Fruit fly (Drosophila melanogaster): ENCODE results near the gene cin.

cin gene

dm6 chrX:263728-264344, 8.4 kb downstream of the cin start, which contains the start of gene CG13377 (continued):
- TF ChIP-seq CG5180 (GFP tag; optimal IDR thresholded peaks at IDR 0.05) (no peak), luna (GFP tag; optimal IDR thresholded peaks at IDR 0.05) (no peak), vvl (GFP tag; IDR thresholded peaks at IDR 0.05) (0 out of 2 replicates have a peak, but pooled peaks have one; percentile 17), CG30020 (tag; optimal IDR thresholded peaks at IDR 0.05) (no peak), CG2199 (GFP tag; IDR thresholded peaks at IDR 0.05) (no peak), CG10274 (GFP tag; optimal IDR thresholded peaks at IDR 0.05) (no peak), CG3163 (GFP tag; optimal IDR thresholded peaks at IDR 0.05) (no peak), chif (GFP tag; optimal IDR thresholded peaks at IDR 0.05) (no peak), jumu (GFP tag; optimal IDR thresholded peaks at IDR 0.05) (no peak), aop (GFP tag; IDR thresholded peaks at IDR 0.05) (no peak), zen (tag; optimal IDR thresholded peaks at IDR 0.05) (no peak), C15 (GFP tag; IDR thresholded peaks at IDR 0.05) (no peak), Jarid2 (GFP tag; optimal IDR thresholded peaks at IDR 0.05) (no peak), Stat92E (GFP tag; optimal IDR thresholded peaks at IDR 0.05) (no peak), D (optimal IDR thresholded peaks at IDR 0.05) (no peak), D (GFP tag; optimal IDR thresholded peaks at IDR 0.05) (no peak), Doc2 (GFP tag; IDR thresholded peaks at IDR 0.05) (no peak), CG9215 (GFP tag; IDR thresholded peaks at IDR 0.05) (no peak), CG10431 (GFP tag; optimal IDR thresholded peaks at IDR 0.05) (no peak), Six4 (GFP tag; optimal IDR thresholded peaks at IDR 0.05) (peak; percentile 7), lov (optimal IDR thresholded peaks at IDR 0.05) (no peak), lov (GFP tag; IDR thresholded peaks at IDR 0.05) (no peak), jigr1 (GFP tag; IDR thresholded peaks at IDR 0.05) (no peak), fd96Cb (tag; optimal IDR thresholded peaks at IDR 0.05) (no peak), CG2889 (GFP tag; IDR thresholded peaks at IDR 0.05) (no peak), abd-A (tag; optimal IDR thresholded peaks at IDR 0.05) (peak; percentile 41), CG17359 (tag; optimal IDR thresholded peaks at IDR 0.05) (peak; percentile 42), sqz (GFP tag; optimal IDR thresholded peaks at IDR 0.05) (peak; percentile 25), CG12236 (GFP tag; optimal IDR thresholded peaks at IDR 0.05) (no peak), CG18764 (GFP tag; optimal IDR thresholded peaks at IDR 0.05) (no peak), lola (GFP tag; optimal IDR thresholded peaks at IDR 0.05) (no peak), ab (GFP tag; optimal IDR thresholded peaks at IDR 0.05) (no peak), Elba2 (GFP tag; optimal IDR thresholded peaks at IDR 0.05) (no peak), CG14441 (GFP tag; IDR thresholded peaks at IDR 0.05) (0 out of 2 replicates have a peak, but pooled peaks have one; percentile 39), crc (GFP tag; optimal IDR thresholded peaks at IDR 0.05) (no peak), slbo (GFP tag; IDR thresholded peaks at IDR 0.05) (peak; percentile 57), Camta (GFP tag; optimal IDR thresholded peaks at IDR 0.05) (no peak), dmrt99B (tag; optimal IDR thresholded peaks at IDR 0.05) (peak; percentile 29), CG6765 (GFP tag; optimal IDR thresholded peaks at IDR 0.05) (no peak), Neu2 (GFP tag; optimal IDR thresholded peaks at IDR 0.05; ENCODE audit: borderline replicate concordance) (no peak), crp (GFP tag; optimal IDR thresholded peaks at IDR 0.05) (no peak), Awh (GFP tag; IDR thresholded peaks at IDR 0.05) (no peak), CG18599 (GFP tag; optimal IDR thresholded peaks at IDR 0.05) (no peak), CG14710 (tag; optimal IDR thresholded peaks at IDR 0.05) (no peak), jing (GFP tag; optimal IDR thresholded peaks at IDR 0.05) (no peak), sd (tag; optimal IDR thresholded peaks at IDR 0.05) (peak; percentile 46), NC2α (GFP tag; optimal IDR thresholded peaks at IDR 0.05) (no peak), eve (GFP tag; optimal IDR thresholded peaks at IDR 0.05) (no peak), cad (GFP tag; optimal IDR thresholded peaks at IDR 0.05) (no peak), ara (GFP tag; IDR thresholded peaks at IDR 0.05) (no peak), Eip74EF (GFP tag; optimal IDR thresholded peaks at IDR 0.05) (no peak)
